Worm (Caenorhabditis elegans) whole organism, midembryonic: ENCODE results near the gene F17E9.16.

ENCODE experiments used
- T22C8.4 ChIP-seq: fragments of 200-800 bp; sonication (Bioruptor generic); IDR thresholded peaks from 2 replicates; pipeline ENCODE4 v1.3.6; 2022; ENCODE audit warnings: missing genetic modification characterization, missing compliant biosample characterization
- cog-1 ChIP-seq: sonication (generic microtip); optimal IDR thresholded peaks from 2 replicates; lab custom pipeline; 2016; ENCODE audit warnings: missing genetic modification characterization, missing compliant biosample characterization
- flt-1 ChIP-seq: fragments of 200-800 bp; sonication (Bioruptor generic); IDR thresholded peaks from 2 replicates; pipeline ENCODE4 v1.3.6; 2022; ENCODE audit warnings: missing genetic modification characterization, missing compliant biosample characterization
- klf-2 ChIP-seq: fragments of 200-800 bp; sonication (Bioruptor generic); conservative IDR thresholded peaks from 2 replicates; pipeline ENCODE4 v1.3.6; 2022; ENCODE audit warnings: missing genetic modification reagents, missing genetic modification characterization, missing compliant biosample characterization
- med-1 ChIP-seq: sonication (generic microtip); optimal IDR thresholded peaks from 2 replicates; lab custom pipeline; 2017; ENCODE audit warnings: missing genetic modification characterization, mild to moderate bottlenecking, missing compliant biosample characterization, antibody characterized with exemption, missing genetic modification reagents; ENCODE audit not compliant: insufficient read depth
- ref-1 ChIP-seq: fragments of 200-800 bp; sonication (Bioruptor generic); conservative IDR thresholded peaks from 2 replicates; pipeline ENCODE4 v1.3.6; 2022; ENCODE audit warnings: missing genetic modification reagents, missing genetic modification characterization, missing compliant biosample characterization
- tab-1 ChIP-seq: fragments of 200-800 bp; sonication (Bioruptor generic); IDR thresholded peaks from 2 replicates; pipeline ENCODE4 v1.3.6; 2022; ENCODE audit warnings: missing genetic modification characterization, missing compliant biosample characterization
- ztf-23 ChIP-seq: fragments of 200-800 bp; sonication (Bioruptor generic); IDR thresholded peaks from 2 replicates; pipeline ENCODE4 v1.3.6; 2022; ENCODE audit warnings: missing genetic modification reagents, missing genetic modification characterization, missing compliant biosample characterization
- ztf-29 ChIP-seq: fragments of 200-800 bp; sonication (Bioruptor generic); IDR thresholded peaks from 2 replicates; pipeline ENCODE4 v1.3.6; 2022; ENCODE audit warnings: missing genetic modification reagents, missing genetic modification characterization, missing compliant biosample characterization

The F17E9.16 gene

DNA sequence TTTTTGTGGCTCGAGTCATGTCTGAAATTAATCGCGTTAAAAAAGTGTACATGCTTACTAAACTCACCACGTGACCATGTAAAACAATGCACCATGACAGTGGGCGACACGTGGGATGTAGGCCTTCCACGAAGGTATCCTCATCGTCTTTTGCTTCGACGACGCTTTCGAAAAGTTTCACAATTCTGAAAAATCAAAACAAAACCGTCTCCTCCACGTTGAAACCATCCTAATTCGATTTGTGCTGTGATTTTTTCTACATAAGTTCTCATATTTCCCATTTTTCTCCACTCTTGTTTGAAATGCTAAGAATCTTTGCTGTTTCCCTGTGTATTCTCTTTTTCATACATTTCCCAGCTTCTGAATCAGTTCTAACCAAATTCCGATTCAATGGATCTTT is 2.4 kb downstream of the F17E9.16 start, which contains the start of gene F17E9.3:
Gene F17E9.3, plus strand, starts transcription at position 301 of the 400 bp plus-strand sequence.
- no peak for TF ChIP-seq ztf-29 (GFP tag; lab: Robert Waterston, UW)
- no peak for TF ChIP-seq flt-1 (GFP tag; lab: Robert Waterston, UW)
- no peak for TF ChIP-seq klf-2 (GFP tag; lab: Robert Waterston, UW)
- TF ChIP-seq ztf-23 (GFP tag; lab: Robert Waterston, UW): no peak
- no peak for TF ChIP-seq cog-1 (tag; lab: Kevin White, UChicago)

DNA sequence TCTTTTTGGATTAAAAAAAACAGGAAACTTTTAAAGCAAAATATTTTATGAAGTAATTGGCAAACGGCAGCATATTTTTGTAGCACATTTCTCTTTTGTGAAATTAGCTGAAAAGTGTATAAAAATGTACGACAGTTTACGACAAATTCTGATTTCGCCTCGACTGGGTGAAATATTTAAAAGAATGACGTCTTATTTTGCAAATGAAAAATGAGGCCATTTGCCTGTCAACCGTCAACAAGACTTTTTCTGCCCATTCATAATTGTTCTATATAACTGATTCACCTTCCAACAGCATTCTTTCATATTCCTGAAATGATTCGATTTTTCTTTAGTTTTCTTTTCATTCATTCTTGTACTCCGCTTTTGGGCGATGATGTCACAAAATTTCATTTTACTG is 3.5 kb downstream of the F17E9.16 start, which contains the start of the genes F17E9.2 and col-116:
Gene F17E9.2, plus strand, starts transcription at position 301 of the 400 bp plus-strand sequence.
Gene col-116, plus strand, starts transcription at position 315 of the 400 bp plus-strand sequence.
- no peak for TF ChIP-seq cog-1 (tag; lab: Kevin White, UChicago)
- no peak for TF ChIP-seq tab-1 (GFP tag; lab: Robert Waterston, UW)
- no peak for TF ChIP-seq klf-2 (GFP tag; lab: Robert Waterston, UW)
- TF ChIP-seq ztf-29 (GFP tag; lab: Robert Waterston, UW): no peak
- TF ChIP-seq ztf-23 (GFP tag; lab: Robert Waterston, UW): no peak
- TF ChIP-seq ref-1: no peak
- TF ChIP-seq med-1: no peak
- no peak for TF ChIP-seq flt-1 (GFP tag; lab: Robert Waterston, UW)
- TF ChIP-seq T22C8.4: no peak

DNA sequence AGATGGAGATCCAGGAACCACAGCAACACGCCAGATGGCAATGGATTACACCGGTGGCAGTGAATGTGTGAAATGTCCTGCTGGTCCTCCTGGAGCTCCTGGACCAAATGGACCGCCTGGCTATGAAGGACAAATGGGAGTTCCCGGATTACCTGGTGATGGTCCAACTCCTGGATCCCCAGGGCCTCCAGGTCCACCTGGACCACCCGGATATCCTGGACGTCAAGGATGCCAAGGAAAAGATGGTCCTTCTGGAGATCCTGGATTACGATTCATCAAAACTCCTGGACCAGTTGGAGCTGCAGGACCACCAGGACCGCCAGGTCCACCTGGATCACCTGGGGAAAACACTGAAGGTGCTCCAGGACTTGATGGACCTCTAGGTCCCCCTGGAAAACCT is 5.2 kb downstream of the F17E9.16 start:
- TF ChIP-seq ztf-29 (GFP tag; lab: Robert Waterston, UW) (no peak), flt-1 (GFP tag; lab: Robert Waterston, UW) (no peak), med-1 (no peak), cog-1 (tag; lab: Kevin White, UChicago) (no peak), T22C8.4 (no peak)

DNA sequence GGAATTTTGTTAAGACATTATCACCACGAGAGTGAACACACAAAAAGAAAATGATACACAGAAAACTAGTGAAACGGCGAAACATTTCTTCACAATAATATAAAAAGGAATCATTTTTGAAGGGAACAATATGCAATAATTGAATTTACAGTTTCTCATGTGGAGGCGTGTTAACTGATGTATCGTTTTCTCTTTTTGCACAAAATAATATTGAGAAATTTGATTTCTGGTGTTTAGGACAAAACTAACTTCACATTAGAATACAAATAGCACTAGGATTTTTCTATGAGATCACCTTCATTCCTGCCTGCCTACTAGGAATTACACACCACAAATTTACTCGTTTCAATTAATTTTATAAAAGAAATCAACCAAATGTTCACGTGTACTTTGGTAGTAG is 6.4 kb downstream of the F17E9.16 start, which contains the start of gene D2096.13:
Gene D2096.13, minus strand, starts transcription at position 101 of the 400 bp plus-strand sequence.
- TF ChIP-seq ztf-29 (GFP tag; lab: Robert Waterston, UW): no peak
- no peak for TF ChIP-seq flt-1 (GFP tag; lab: Robert Waterston, UW)
- no peak for TF ChIP-seq T22C8.4
- no peak for TF ChIP-seq med-1
- no peak for TF ChIP-seq klf-2 (GFP tag; lab: Robert Waterston, UW)
- no peak for TF ChIP-seq ztf-23 (GFP tag; lab: Robert Waterston, UW)
- no peak for TF ChIP-seq ref-1
- TF ChIP-seq tab-1 (GFP tag; lab: Robert Waterston, UW): no peak
- no peak for TF ChIP-seq cog-1 (tag; lab: Kevin White, UChicago)

DNA sequence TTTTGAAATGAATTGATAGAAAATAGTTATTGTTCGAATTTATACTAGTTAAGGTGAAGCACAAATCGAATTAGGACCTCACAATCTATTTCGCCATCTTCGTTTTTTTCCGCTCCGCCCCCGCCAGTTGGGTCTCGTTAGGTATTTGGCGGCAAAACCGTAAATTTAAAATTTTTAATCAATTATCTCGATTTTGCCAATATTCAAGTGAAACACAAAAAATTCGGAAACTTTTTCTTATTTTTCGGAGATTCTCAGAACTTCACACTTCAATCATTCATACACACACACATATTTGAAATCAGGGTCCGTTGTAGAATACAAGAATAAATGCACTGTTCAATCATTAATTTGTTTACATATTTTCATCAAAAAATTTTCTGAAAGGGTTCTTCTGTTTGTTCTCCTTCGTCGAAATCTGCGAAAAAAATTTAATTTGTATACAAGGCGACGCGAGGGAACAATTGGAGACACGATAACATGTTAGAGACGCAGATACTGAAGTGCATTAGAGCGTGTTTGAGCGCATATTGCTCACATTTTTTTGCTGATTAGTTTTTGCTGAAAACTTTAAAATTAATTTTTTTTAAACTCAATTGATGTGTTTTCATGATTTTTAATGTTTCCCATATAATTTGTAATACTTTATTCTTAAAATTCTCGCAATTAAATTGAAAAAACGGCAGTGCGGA is 7.7 kb downstream of the F17E9.16 start, which contains the start of gene D2096.5:
Gene D2096.5, minus strand, starts transcription at position 51 of the 692 bp plus-strand sequence.
- TF ChIP-seq med-1 (no peak), tab-1 (GFP tag; lab: Robert Waterston, UW) (no peak), T22C8.4 (no peak), klf-2 (GFP tag; lab: Robert Waterston, UW) (no peak)

DNA sequence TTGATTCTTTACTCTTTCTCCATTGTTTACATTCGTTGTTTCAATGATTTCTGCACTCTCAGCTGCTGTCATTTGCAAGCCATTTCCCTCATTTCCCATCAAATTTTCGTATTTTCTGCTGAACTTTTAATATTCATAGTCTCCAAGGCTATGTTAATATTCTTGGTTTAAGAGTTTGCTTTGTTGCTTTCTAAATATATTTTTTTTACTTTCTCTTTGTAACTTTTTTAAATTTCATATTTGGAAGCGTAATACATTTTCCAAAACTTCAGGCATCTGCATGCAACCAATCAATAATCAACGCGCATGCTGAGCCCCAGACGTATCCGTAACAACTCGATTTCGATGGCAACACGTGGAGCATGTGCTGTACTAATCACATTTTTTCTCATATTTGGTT is 8.7 kb downstream of the F17E9.16 start, which contains the start of gene sqv-1:
Gene sqv-1, plus strand, starts transcription at position 301 of the 400 bp plus-strand sequence.
- no peak for TF ChIP-seq ztf-23 (GFP tag; lab: Robert Waterston, UW)
- TF ChIP-seq T22C8.4: no peak
- no peak for TF ChIP-seq ztf-29 (GFP tag; lab: Robert Waterston, UW)
- no peak for TF ChIP-seq klf-2 (GFP tag; lab: Robert Waterston, UW)
- no peak for TF ChIP-seq tab-1 (GFP tag; lab: Robert Waterston, UW)
- no peak for TF ChIP-seq med-1
- no peak for TF ChIP-seq flt-1 (GFP tag; lab: Robert Waterston, UW)

DNA sequence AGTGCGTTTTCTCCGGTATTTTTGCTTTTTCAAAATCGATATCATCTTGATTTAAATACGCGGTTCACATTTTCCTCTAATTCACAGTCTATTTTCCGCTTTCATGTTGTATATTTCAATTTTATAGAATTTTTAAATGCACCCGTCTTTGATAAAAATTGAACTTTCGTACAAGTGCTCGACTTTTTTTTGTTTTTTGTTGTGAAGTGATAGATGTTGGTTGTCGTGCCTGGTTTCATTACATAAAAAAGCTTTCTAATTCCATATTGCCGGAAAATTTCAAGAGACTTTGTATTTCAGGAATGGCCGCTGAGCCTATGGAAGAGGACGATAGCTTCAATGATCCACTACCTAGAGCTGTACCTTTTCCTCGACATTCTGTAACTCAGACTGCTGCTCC is 11.0 kb downstream of the F17E9.16 start, which contains the start of gene D2096.12:
Gene D2096.12, plus strand, starts transcription at position 301 of the 400 bp plus-strand sequence.
- no peak for TF ChIP-seq klf-2 (GFP tag; lab: Robert Waterston, UW)
- no peak for TF ChIP-seq T22C8.4
- TF ChIP-seq flt-1 (GFP tag; lab: Robert Waterston, UW): no peak
- no peak for TF ChIP-seq tab-1 (GFP tag; lab: Robert Waterston, UW)
- TF ChIP-seq med-1: no peak
- TF ChIP-seq cog-1 (tag; lab: Kevin White, UChicago): no peak
- no peak for TF ChIP-seq ref-1
- no peak for TF ChIP-seq ztf-29 (GFP tag; lab: Robert Waterston, UW)
- TF ChIP-seq ztf-23 (GFP tag; lab: Robert Waterston, UW): no peak

DNA sequence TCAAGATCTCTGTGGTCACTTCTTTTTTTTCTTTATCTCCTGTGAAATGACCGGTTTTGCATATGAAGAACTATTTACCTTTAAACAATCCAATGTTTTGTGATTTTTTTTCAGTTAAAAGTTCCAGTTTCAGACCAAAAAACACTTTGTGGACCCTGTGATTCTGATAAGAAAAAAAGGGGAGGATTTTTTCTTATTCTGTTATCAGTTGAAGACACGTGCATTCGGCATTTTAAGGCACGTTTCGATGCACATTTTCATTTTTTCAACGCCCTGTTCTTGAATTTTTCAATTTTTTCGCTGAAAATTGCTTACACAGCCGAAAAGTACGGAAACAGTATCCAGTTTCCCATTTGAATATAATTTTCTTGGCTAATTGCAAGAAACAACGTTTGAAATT is 14.2 kb downstream of the F17E9.16 start, which contains the start of gene aagr-1:
Gene aagr-1, plus strand, starts transcription at position 227 of the 400 bp plus-strand sequence.
- no peak for TF ChIP-seq ztf-29 (GFP tag; lab: Robert Waterston, UW)

DNA sequence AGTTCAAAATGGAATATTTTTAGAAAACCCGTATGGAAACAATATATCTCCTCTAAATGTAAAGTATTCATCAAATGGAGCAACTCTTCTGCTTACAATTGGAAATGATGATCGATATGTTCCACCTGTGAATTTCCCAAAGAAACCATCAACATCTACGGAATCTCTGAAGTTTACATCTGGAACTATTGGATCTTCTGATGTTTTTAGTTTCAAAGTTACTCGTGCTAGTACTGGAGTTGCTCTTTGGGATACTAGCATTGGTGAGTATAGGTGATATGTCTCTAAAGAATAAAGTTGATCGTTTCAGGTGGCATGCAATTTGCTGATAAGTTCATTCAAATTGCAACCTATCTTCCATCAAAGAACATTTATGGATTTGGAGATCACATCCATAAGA is 15.8 kb downstream of the F17E9.16 start:
- no peak for TF ChIP-seq cog-1 (tag; lab: Kevin White, UChicago)
- TF ChIP-seq flt-1 (GFP tag; lab: Robert Waterston, UW): no peak
- TF ChIP-seq T22C8.4: no peak

DNA sequence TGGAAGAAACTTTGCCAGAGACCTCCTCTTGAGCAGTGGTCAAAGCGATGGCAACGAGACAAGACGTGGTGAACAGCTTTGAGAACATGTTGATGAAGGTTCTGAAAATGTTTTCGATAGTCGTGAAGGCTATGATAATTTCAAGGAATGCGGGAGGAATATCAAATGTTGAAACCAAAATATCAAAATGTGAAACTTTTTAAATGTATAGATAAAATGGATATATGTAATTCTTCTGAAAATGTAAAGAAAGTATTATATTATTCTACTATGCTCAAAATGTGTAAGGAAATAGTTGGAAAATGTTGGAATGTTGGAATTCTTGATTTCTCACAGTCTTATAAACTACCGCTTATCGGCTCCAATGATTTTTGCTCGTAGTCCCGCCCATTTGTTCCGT is 17.0 kb downstream of the F17E9.16 start, which contains the start of gene D2096.6:
Gene D2096.6, minus strand, starts transcription at position 101 of the 400 bp plus-strand sequence.
- TF ChIP-seq T22C8.4 (no peak), flt-1 (GFP tag; lab: Robert Waterston, UW) (no peak), med-1 (no peak), ztf-29 (GFP tag; lab: Robert Waterston, UW) (no peak), tab-1 (GFP tag; lab: Robert Waterston, UW) (no peak), ref-1 (no peak), klf-2 (GFP tag; lab: Robert Waterston, UW) (no peak), cog-1 (tag; lab: Kevin White, UChicago) (no peak), ztf-23 (GFP tag; lab: Robert Waterston, UW) (no peak)
